Fruit fly (Drosophila melanogaster): ENCODE results near the gene Rpt3R.

The Rpt3R gene

dm6 chr3R:9756187-9756586 is at the start of gene Rpt3R, which contains the start of gene Alg12 (continued):
- TF ChIP-seq Lpt (GFP tag; optimal IDR thresholded peaks at IDR 0.05) (no peak), CG9876 (GFP tag; optimal IDR thresholded peaks at IDR 0.05) (no peak), esg (GFP tag; conservative IDR thresholded peaks at IDR 0.05) (no peak), zen2 (GFP tag; IDR thresholded peaks at IDR 0.05; ENCODE audit: partially characterized antibody) (peak; percentile 8; the same call in 1 of the 3 replicates), CrebB (tag; optimal IDR thresholded peaks at IDR 0.05) (no peak), CG1602 (GFP tag; optimal IDR thresholded peaks at IDR 0.05) (no peak), lilli (GFP tag; optimal IDR thresholded peaks at IDR 0.05) (no peak), tup (GFP tag; optimal IDR thresholded peaks at IDR 0.05) (no peak), seq (GFP tag; IDR thresholded peaks at IDR 0.05) (no peak), MESR4 (GFP tag; optimal IDR thresholded peaks at IDR 0.05) (no peak), trem (tag; optimal IDR thresholded peaks at IDR 0.05) (peak; percentile 36)

- TF ChIP-seq chinmo (GFP tag; IDR thresholded peaks at IDR 0.05; ENCODE audit: partially characterized antibody) (peak; percentile 79; the same call in 2 of the 4 replicates), CG8765 (GFP tag; IDR thresholded peaks at IDR 0.05) (peak; percentile 51), lola (GFP tag; optimal IDR thresholded peaks at IDR 0.05) (peak in 1 of 3 experiments; percentile 74), zfh1 (GFP tag; IDR thresholded peaks at IDR 0.05) (peak; percentile 55; the same call in 2 of the 3 replicates), CG1832 (GFP tag; optimal IDR thresholded peaks at IDR 0.05) (no peak), CG17568 (GFP tag; optimal IDR thresholded peaks at IDR 0.05) (no peak), CG15514 (GFP tag; optimal IDR thresholded peaks at IDR 0.05) (peak; percentile 61), caup (GFP tag; optimal IDR thresholded peaks at IDR 0.05; ENCODE audit: severe bottlenecking) (peak; percentile 49), CG42726 (GFP tag; IDR thresholded peaks at IDR 0.05; ENCODE audit: partially characterized antibody) (0 out of 2 replicates have a peak, but pooled peaks have one; percentile 10), CG2678 (tag; optimal IDR thresholded peaks at IDR 0.05) (no peak), CG11695 (GFP tag; IDR thresholded peaks at IDR 0.05) (peak; percentile 23; the same call in 1 of the 3 replicates), da (GFP tag; optimal IDR thresholded peaks at IDR 0.05) (no peak), CG12659 (GFP tag; optimal IDR thresholded peaks at IDR 0.05) (peak; percentile 75), Scr (GFP tag; IDR thresholded peaks at IDR 0.05; ENCODE audit: partially characterized antibody) (peak; percentile 90), pzg (GFP tag; optimal IDR thresholded peaks at IDR 0.05) (peak; percentile 58), Sox102F (GFP tag; optimal IDR thresholded peaks at IDR 0.05) (no peak), PHDP (tag; optimal IDR thresholded peaks at IDR 0.05) (peak; percentile 50), CG34376 (GFP tag; optimal IDR thresholded peaks at IDR 0.05) (peak; percentile 29), CG11093 (GFP tag; IDR thresholded peaks at IDR 0.05) (0 out of 3 replicates have a peak, but pooled peaks have one; percentile 41), Gug (GFP tag; IDR thresholded peaks at IDR 0.05) (peak; percentile 57; the same call in 3 of the 4 replicates), CG12104 (GFP tag; optimal IDR thresholded peaks at IDR 0.05) (peak; percentile 58), MESR4 (GFP tag; optimal IDR thresholded peaks at IDR 0.05) (peak; percentile 86), Fer3 (tag; optimal IDR thresholded peaks at IDR 0.05) (peak; percentile 53), CG9797 (GFP tag; optimal IDR thresholded peaks at IDR 0.05) (peak; percentile 85), CG11504 (tag; optimal IDR thresholded peaks at IDR 0.05) (no peak), ssp (GFP tag; IDR thresholded peaks at IDR 0.05) (peak; percentile 61), twi (tag; optimal IDR thresholded peaks at IDR 0.05) (peak; percentile 55), kay (GFP tag; optimal IDR thresholded peaks at IDR 0.05) (no peak), ems (GFP tag; optimal IDR thresholded peaks at IDR 0.05) (peak; percentile 24), bab2 (GFP tag; optimal IDR thresholded peaks at IDR 0.05) (peak; percentile 49), row (GFP tag; IDR thresholded peaks at IDR 0.05) (peak; percentile 97), CG32767 (GFP tag; IDR thresholded peaks at IDR 0.05) (peak; percentile 30; the same call in 1 of the 2 replicates), CG4730 (GFP tag; IDR thresholded peaks at IDR 0.05) (0 out of 2 replicates have a peak, but pooled peaks have one; percentile 6), pnt (GFP tag; optimal IDR thresholded peaks at IDR 0.05) (no peak), sc (optimal IDR thresholded peaks at IDR 0.05) (no peak), sc (GFP tag; optimal IDR thresholded peaks at IDR 0.05) (no peak), CG8944 (GFP tag; optimal IDR thresholded peaks at IDR 0.05) (peak; percentile 15)
Observed at dm6 chr3R:9800644-9801330, 44.5 kb upstream of the Rpt3R start, which contains the start of the genes CG9467 and CG8526. TSS of gene CG9467 (minus strand) at chr3R:9801026. TSS of gene CG8526 (plus strand) at chr3R:9801280.
